Worm (Caenorhabditis elegans) whole organism, L2 larva: ENCODE data around the gene F38E9.6.

Source experiments
- C34F6.9 ChIP-seq: fragments of 150-350 bp; optimal IDR thresholded peaks from 2 replicates; lab custom pipeline; 2014; ENCODE audit warnings: missing biosample characterization, missing genetic modification characterization
- ZK546.5 ChIP-seq: sonication (generic microtip); optimal IDR thresholded peaks from 2 replicates; lab custom pipeline; 2017; ENCODE audit warnings: missing biosample characterization, missing genetic modification characterization
- aly-2 ChIP-seq: fragments of 150-350 bp; optimal IDR thresholded peaks from 2 replicates; lab custom pipeline; 2014; ENCODE audit warnings: missing biosample characterization, missing genetic modification characterization
- ama-1 ChIP-seq: fragments of 150-350 bp; optimal IDR thresholded peaks from 2 replicates; lab custom pipeline; 2018; ENCODE audit warnings: inconsistent platforms
- ceh-16 ChIP-seq: fragments of 150-350 bp; optimal IDR thresholded peaks from 2 replicates; lab custom pipeline; 2014; ENCODE audit warnings: missing biosample characterization, missing genetic modification characterization
- ceh-82 ChIP-seq: fragments of 150-350 bp; optimal IDR thresholded peaks from 2 replicates; lab custom pipeline; 2014; ENCODE audit warnings: missing biosample characterization, missing genetic modification characterization
- crh-2 ChIP-seq: sonication (generic microtip); optimal IDR thresholded peaks from 2 replicates; lab custom pipeline; 2017; ENCODE audit warnings: missing biosample characterization, missing genetic modification characterization
- dmd-4 ChIP-seq: sonication (generic microtip); optimal IDR thresholded peaks from 2 replicates; lab custom pipeline; 2017; ENCODE audit warnings: missing biosample characterization, missing genetic modification characterization
- egl-27 ChIP-seq: sonication (generic microtip); optimal IDR thresholded peaks from 3 replicates; lab custom pipeline; 2017; ENCODE audit warnings: missing biosample characterization, missing genetic modification reagents, missing genetic modification characterization
- elt-1 ChIP-seq: fragments of 150-350 bp; optimal IDR thresholded peaks from 2 replicates; lab custom pipeline; 2014; ENCODE audit warnings: missing biosample characterization, missing genetic modification characterization
- fos-1 ChIP-seq: fragments of 150-350 bp; optimal IDR thresholded peaks from 2 replicates; lab custom pipeline; 2014; ENCODE audit warnings: missing biosample characterization, missing genetic modification characterization
- gmeb-1 ChIP-seq: fragments of 150-350 bp; optimal IDR thresholded peaks from 2 replicates; lab custom pipeline; 2014; ENCODE audit warnings: missing biosample characterization, missing genetic modification characterization
- lin-13 ChIP-seq: fragments of 150-350 bp; optimal IDR thresholded peaks from 2 replicates; lab custom pipeline; 2014; ENCODE audit warnings: missing biosample characterization, missing genetic modification reagents, missing genetic modification characterization
- lsy-2 ChIP-seq, 2 experiments: fragments of 150-350 bp in 1 of 2; sonication (generic microtip) in 1 of 2; optimal IDR thresholded peaks; 2 replicates each; lab custom pipeline; 2014 to 2017; ENCODE audit warnings: missing biosample characterization in 2 of 2, missing genetic modification characterization in 2 of 2
- mbf-1 ChIP-seq: sonication (generic microtip); optimal IDR thresholded peaks from 2 replicates; lab custom pipeline; 2017; ENCODE audit warnings: missing biosample characterization, missing genetic modification characterization
- mdl-1 ChIP-seq, 2 experiments: fragments of 150-350 bp in 1 of 2; sonication (generic microtip) in 1 of 2; optimal IDR thresholded peaks; 2 replicates each; lab custom pipeline; 2017; ENCODE audit warnings: missing biosample characterization in 2 of 2, missing genetic modification characterization in 2 of 2
- nhr-10 ChIP-seq: sonication (generic microtip); optimal IDR thresholded peaks from 2 replicates; lab custom pipeline; 2017; ENCODE audit warnings: missing biosample characterization, missing genetic modification characterization
- nhr-11 ChIP-seq: fragments of 150-350 bp; optimal IDR thresholded peaks from 2 replicates; lab custom pipeline; 2014; ENCODE audit warnings: missing biosample characterization, missing genetic modification characterization
- nhr-12 ChIP-seq: fragments of 150-350 bp; optimal IDR thresholded peaks from 2 replicates; lab custom pipeline; 2014; ENCODE audit warnings: missing biosample characterization, missing genetic modification characterization
- nhr-21 ChIP-seq: fragments of 150-350 bp; optimal IDR thresholded peaks from 2 replicates; lab custom pipeline; 2014; ENCODE audit warnings: missing biosample characterization, missing genetic modification characterization
- nhr-237 ChIP-seq: fragments of 150-350 bp; optimal IDR thresholded peaks from 2 replicates; lab custom pipeline; 2014; ENCODE audit warnings: missing biosample characterization, missing genetic modification characterization
- nhr-25 ChIP-seq: fragments of 150-350 bp; sonication (generic microtip); optimal IDR thresholded peaks from 3 replicates; lab custom pipeline; 2014; ENCODE audit warnings: missing biosample characterization, missing genetic modification characterization
- nhr-77 ChIP-seq: fragments of 150-350 bp; optimal IDR thresholded peaks from 2 replicates; lab custom pipeline; 2014; ENCODE audit warnings: missing biosample characterization, missing genetic modification characterization
- peb-1 ChIP-seq: fragments of 150-350 bp; optimal IDR thresholded peaks from 2 replicates; lab custom pipeline; 2014; ENCODE audit warnings: missing biosample characterization, missing genetic modification characterization
- sem-4 ChIP-seq: fragments of 150-350 bp; optimal IDR thresholded peaks from 2 replicates; lab custom pipeline; 2014; ENCODE audit warnings: missing biosample characterization, missing genetic modification reagents, missing genetic modification characterization
- sma-3 ChIP-seq: sonication (generic microtip); optimal IDR thresholded peaks from 2 replicates; lab custom pipeline; 2016; ENCODE audit warnings: missing genetic modification reagents, missing genetic modification characterization, missing compliant biosample characterization
- sma-9 ChIP-seq, 2 experiments: fragments of 150-350 bp in 1 of 2; sonication (generic microtip) in 1 of 2; optimal IDR thresholded peaks; 2 replicates each; lab custom pipeline; 2014 to 2016; ENCODE audit warnings: missing genetic modification characterization in 2 of 2, mild to moderate bottlenecking in 1 of 2, missing biosample characterization in 1 of 2, missing compliant biosample characterization in 1 of 2, missing genetic modification reagents in 1 of 2, moderate library complexity in 1 of 2
- unc-39 ChIP-seq: fragments of 150-350 bp; optimal IDR thresholded peaks from 2 replicates; lab custom pipeline; 2014; ENCODE audit warnings: missing biosample characterization, missing genetic modification characterization
- unc-55 ChIP-seq: fragments of 150-350 bp; sonication (generic microtip); optimal IDR thresholded peaks from 3 replicates; lab custom pipeline; 2014; ENCODE audit warnings: missing biosample characterization, missing genetic modification reagents, missing genetic modification characterization
- ztf-11 ChIP-seq: sonication (generic microtip); optimal IDR thresholded peaks from 2 replicates; lab custom pipeline; 2017; ENCODE audit warnings: missing biosample characterization, missing genetic modification characterization
- ztf-4 ChIP-seq: fragments of 150-350 bp; optimal IDR thresholded peaks from 2 replicates; lab custom pipeline; 2014; ENCODE audit warnings: missing biosample characterization, missing genetic modification characterization

Gene F38E9.6

ce11 chrX:16413208-16413995 is 18.8 kb upstream of the F38E9.6 start:
- TF ChIP-seq fos-1 (tag; lab: Kevin White, UChicago) (peak; percentile 42), ZK546.5 (tag; lab: Kevin White, UChicago) (no peak), crh-2 (tag; lab: Kevin White, UChicago) (peak; percentile 5)

DNA sequence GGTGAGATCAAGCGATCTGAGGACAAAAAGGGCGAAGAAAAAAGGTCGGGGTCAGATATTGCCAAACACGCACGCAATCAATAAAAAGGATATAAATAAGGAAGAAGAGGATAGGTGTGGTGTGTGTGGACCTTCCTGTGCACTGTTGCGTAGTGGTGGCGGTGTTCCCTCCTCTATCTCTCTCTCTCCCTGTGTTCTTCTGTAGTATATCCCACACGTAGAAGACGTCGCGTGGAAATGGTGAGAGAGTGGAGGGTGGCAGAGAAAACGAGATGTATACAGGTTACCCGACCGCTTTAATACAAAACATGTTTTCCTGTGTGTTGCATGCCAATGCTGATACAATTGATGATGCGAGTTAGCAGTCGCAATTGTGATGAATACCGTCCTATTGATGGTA is 17.7 kb upstream of the F38E9.6 start:
- peak; percentile 33 for TF ChIP-seq sma-9 (GFP tag; optimal IDR thresholded peaks at IDR 0.05; lab: Kevin White, UChicago)
- no peak for TF ChIP-seq sma-9 (tag; optimal IDR thresholded peaks at IDR 0.05; lab: Kevin White, UChicago)
- TF ChIP-seq mdl-1 (tag; optimal IDR thresholded peaks at IDR 0.05; lab: Kevin White, UChicago): peak in 1 of 2 experiments; percentile 31
- TF ChIP-seq nhr-25: peak; percentile 21
- TF ChIP-seq nhr-11 (tag; lab: Kevin White, UChicago): no peak
- peak; percentile 46 for TF ChIP-seq sma-3 (GFP tag; lab: Kevin White, UChicago)
- TF ChIP-seq nhr-21 (tag; lab: Kevin White, UChicago): peak; percentile 14
- TF ChIP-seq, all 48 proteins: peak for 5

DNA sequence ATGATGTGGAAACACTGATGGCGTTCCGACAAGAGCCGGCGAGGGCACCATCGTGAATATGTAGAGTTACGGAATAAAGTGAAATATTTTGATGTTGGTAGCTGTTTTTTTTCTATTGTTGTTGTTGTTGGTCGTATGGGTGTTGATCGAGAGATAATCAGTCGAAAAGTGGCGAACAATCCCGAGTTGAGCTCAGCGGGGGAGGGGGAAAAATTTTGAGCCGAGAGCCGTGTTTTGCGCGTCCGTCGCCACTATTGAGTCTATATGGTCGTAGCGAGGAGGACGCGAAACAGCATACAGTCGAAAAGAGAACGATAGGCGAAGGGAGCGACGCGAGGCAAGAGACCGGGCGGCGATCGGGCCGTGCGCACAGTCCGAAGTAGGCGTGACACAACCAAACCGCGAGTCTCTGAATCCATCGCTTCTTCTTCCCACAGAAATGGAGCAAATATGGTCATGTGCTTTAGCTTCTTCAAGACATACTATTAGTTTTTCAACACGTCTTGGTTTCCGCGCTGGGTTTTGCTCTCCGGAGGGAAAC is 15.4 kb upstream of the F38E9.6 start, which contains the start of gene eat-17:
Gene eat-17 (minus strand): TSS at position 51 of the 541 bp plus-strand sequence.
- no peak for TF ChIP-seq unc-39
- TF ChIP-seq ztf-4: no peak
- no peak for TF ChIP-seq gmeb-1 (tag; lab: Kevin White, UChicago)

DNA sequence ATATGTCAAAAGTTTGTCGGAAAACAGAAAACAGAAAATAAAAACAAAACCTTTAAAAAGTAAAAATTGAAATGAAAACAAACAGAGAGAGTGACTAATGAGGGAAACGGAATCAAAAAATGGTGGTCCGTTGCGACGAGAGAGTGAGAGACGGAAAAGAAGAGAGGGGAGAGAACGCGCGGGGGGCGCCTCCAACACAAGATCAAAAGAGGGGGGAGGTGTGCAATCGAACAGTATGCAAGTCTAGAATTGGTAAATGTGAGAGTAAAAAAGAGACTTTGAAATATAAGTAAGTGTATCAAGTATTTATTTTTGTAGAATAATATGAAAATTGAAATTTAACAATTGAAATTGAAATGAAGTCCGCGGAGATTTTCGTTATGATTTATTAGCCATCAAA is 13.8 kb upstream of the F38E9.6 start:
- no peak for TF ChIP-seq nhr-77 (tag; lab: Kevin White, UChicago)
- TF ChIP-seq nhr-237 (tag; lab: Kevin White, UChicago): no peak
- TF ChIP-seq nhr-10 (tag; lab: Kevin White, UChicago): no peak
- TF ChIP-seq elt-1: no peak
- no peak for TF ChIP-seq ztf-4
- TF ChIP-seq, all 48 proteins: peak for 0

DNA sequence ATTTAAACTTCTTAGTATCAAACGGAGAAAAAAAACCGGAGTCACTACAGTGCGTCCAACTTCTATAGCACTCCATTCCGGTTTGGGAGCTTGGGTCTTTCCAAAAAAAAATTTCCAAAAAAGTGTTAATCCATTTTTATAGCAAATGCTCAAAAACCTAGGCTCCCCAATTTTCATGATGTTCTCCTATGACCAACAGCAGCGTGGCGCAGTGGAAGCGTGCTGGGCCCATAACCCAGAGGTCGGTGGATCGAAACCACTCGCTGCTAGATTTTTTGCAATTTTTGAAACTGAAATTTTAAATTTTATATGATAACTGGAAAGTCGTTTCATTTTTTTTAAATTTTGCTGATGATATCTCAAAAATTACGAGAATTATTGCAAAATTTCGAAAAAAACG is 8.7 kb downstream of the F38E9.6 start:
- TF ChIP-seq sem-4 (tag; lab: Kevin White, UChicago) (no peak), lsy-2 (tag; optimal IDR thresholded peaks at IDR 0.05; lab: Kevin White, UChicago) (no peak), mdl-1 (tag; optimal IDR thresholded peaks at IDR 0.05; lab: Kevin White, UChicago) (no peak), lin-13 (GFP tag; lab: Kevin White, UChicago) (no peak), nhr-12 (tag; lab: Kevin White, UChicago) (no peak), ztf-11 (tag; lab: Kevin White, UChicago) (no peak), dmd-4 (tag; lab: Kevin White, UChicago) (no peak), sma-3 (GFP tag; lab: Kevin White, UChicago) (no peak), unc-39 (no peak)

- no peak for TF ChIP-seq sem-4 (tag; lab: Kevin White, UChicago)
- no peak for TF ChIP-seq egl-27 (tag; lab: Kevin White, UChicago)
- TF ChIP-seq lsy-2 (tag; optimal IDR thresholded peaks at IDR 0.05; lab: Kevin White, UChicago): no peak
- TF ChIP-seq mbf-1 (tag; lab: Kevin White, UChicago): no peak
- no peak for TF ChIP-seq nhr-77 (tag; lab: Kevin White, UChicago)
- no peak for TF ChIP-seq ceh-82
- no peak for TF ChIP-seq ama-1 (lab: Kevin White, UChicago)
- TF ChIP-seq unc-39: no peak
- no peak for TF ChIP-seq unc-55
- no peak for TF ChIP-seq aly-2 (tag; lab: Kevin White, UChicago)
- TF ChIP-seq nhr-10 (tag; lab: Kevin White, UChicago): no peak
- no peak for TF ChIP-seq ztf-11 (tag; lab: Kevin White, UChicago)
- TF ChIP-seq gmeb-1 (tag; lab: Kevin White, UChicago): no peak
- no peak for TF ChIP-seq C34F6.9 (tag; lab: Kevin White, UChicago)
- no peak for TF ChIP-seq ceh-16 (tag; lab: Kevin White, UChicago)
- no peak for TF ChIP-seq mdl-1 (tag; optimal IDR thresholded peaks at IDR 0.05; lab: Kevin White, UChicago)
- TF ChIP-seq peb-1 (tag; lab: Kevin White, UChicago): no peak
- no peak for TF ChIP-seq nhr-11 (tag; lab: Kevin White, UChicago)
Measured at ce11 chrX:16443657-16444056, 11.4 kb downstream of the F38E9.6 start.
